ENCODE assay signal across 1 fruit fly cellular context in genomic region chr2L:14556811-14557210, dm6.
TF ChIP-seq lines count a peak whose summit lies in the region.

No protein-coding gene starts in this region.

TF ChIP-seq in whole organism, embryonic, 481 proteins besides CTCF, POLR2A, EP300 and RAD21 (continued from another document):
- no peak for TF ChIP-seq Stat92E (GFP tag; optimal IDR thresholded peaks at IDR 0.05; lab: Kevin White, UChicago)
- TF ChIP-seq CG2116 (GFP tag; optimal IDR thresholded peaks at IDR 0.05; lab: Kevin White, UChicago): peak; percentile 77
- peak; percentile 43 for TF ChIP-seq pho (GFP tag; optimal IDR thresholded peaks at IDR 0.05; lab: Kevin White, UChicago)
- peak; percentile 96 for TF ChIP-seq CG12236 (GFP tag; optimal IDR thresholded peaks at IDR 0.05; lab: Kevin White, UChicago)
- peak; percentile 54 for TF ChIP-seq CG15269 (tag; optimal IDR thresholded peaks at IDR 0.05; lab: Kevin White, UChicago)
- peak; percentile 62 for TF ChIP-seq CG5953 (GFP tag; IDR thresholded peaks at IDR 0.05; lab: Robert Waterston, UW)
- no peak for TF ChIP-seq Sin3A (optimal IDR thresholded peaks at IDR 0.05; lab: Kevin White, UChicago)
- TF ChIP-seq amos (GFP tag; IDR thresholded peaks at IDR 0.05; lab: Robert Waterston, UW; ENCODE audit: partially characterized antibody): no peak
- peak; percentile 42; the same call in 1 of the 2 replicates for TF ChIP-seq Ptx1 (GFP tag; IDR thresholded peaks at IDR 0.05; lab: Robert Waterston, UW)
- TF ChIP-seq ash1 (GFP tag; optimal IDR thresholded peaks at IDR 0.05; lab: Kevin White, UChicago): peak; percentile 34
- TF ChIP-seq eyg (GFP tag; optimal IDR thresholded peaks at IDR 0.05; lab: Kevin White, UChicago): peak; percentile 80
- TF ChIP-seq h (optimal IDR thresholded peaks at IDR 0.05; lab: Kevin White, UChicago): no peak
- peak; percentile 37; the same call in 1 of the 3 replicates for TF ChIP-seq z (GFP tag; IDR thresholded peaks at IDR 0.05; lab: Robert Waterston, UW)
- peak; percentile 91 for TF ChIP-seq btn (GFP tag; optimal IDR thresholded peaks at IDR 0.05; lab: Kevin White, UChicago)
- no peak for TF ChIP-seq CG7928 (GFP tag; optimal IDR thresholded peaks at IDR 0.05; lab: Kevin White, UChicago)
- peak; percentile 93 for TF ChIP-seq Awh (GFP tag; IDR thresholded peaks at IDR 0.05; lab: Robert Waterston, UW)
- TF ChIP-seq CG11093 (GFP tag; IDR thresholded peaks at IDR 0.05; lab: Robert Waterston, UW): no peak; the same call in 2 of the 3 replicates
- no peak for TF ChIP-seq rib (GFP tag; IDR thresholded peaks at IDR 0.05; lab: Robert Waterston, UW)
- peak; percentile 94 for TF ChIP-seq otp (GFP tag; IDR thresholded peaks at IDR 0.05; lab: Robert Waterston, UW)
- no peak for TF ChIP-seq chinmo (GFP tag; IDR thresholded peaks at IDR 0.05; lab: Robert Waterston, UW; ENCODE audit: partially characterized antibody)
- no peak for TF ChIP-seq CG2199 (GFP tag; IDR thresholded peaks at IDR 0.05; lab: Robert Waterston, UW)
- TF ChIP-seq tin (GFP tag; optimal IDR thresholded peaks at IDR 0.05; lab: Kevin White, UChicago): peak; percentile 56
- peak; percentile 97 for TF ChIP-seq CG3407 (GFP tag; optimal IDR thresholded peaks at IDR 0.05; lab: Kevin White, UChicago)
- TF ChIP-seq CG31388 (GFP tag; optimal IDR thresholded peaks at IDR 0.05; lab: Kevin White, UChicago): peak; percentile 71
- TF ChIP-seq oc (tag; optimal IDR thresholded peaks at IDR 0.05; lab: Kevin White, UChicago): peak; percentile 83
- TF ChIP-seq Adf1 (GFP tag; IDR thresholded peaks at IDR 0.05; lab: Robert Waterston, UW): peak; percentile 25; the same call in 1 of the 2 replicates
- TF ChIP-seq Meics (GFP tag; optimal IDR thresholded peaks at IDR 0.05; lab: Kevin White, UChicago): peak; percentile 64
- TF ChIP-seq CG17359 (tag; optimal IDR thresholded peaks at IDR 0.05; lab: Kevin White, UChicago): peak; percentile 85
- TF ChIP-seq nerfin-1 (tag; optimal IDR thresholded peaks at IDR 0.05; lab: Kevin White, UChicago): peak; percentile 74
- TF ChIP-seq HLH4C (GFP tag; IDR thresholded peaks at IDR 0.05; lab: Robert Waterston, UW; ENCODE audit: partially characterized antibody): no peak
- TF ChIP-seq CG4707 (GFP tag; optimal IDR thresholded peaks at IDR 0.05; lab: Kevin White, UChicago): peak; percentile 92
- TF ChIP-seq Lpt (GFP tag; optimal IDR thresholded peaks at IDR 0.05; lab: Kevin White, UChicago): no peak
- peak; percentile 97 for TF ChIP-seq CG33557 (GFP tag; optimal IDR thresholded peaks at IDR 0.05; lab: Kevin White, UChicago)
- TF ChIP-seq MESR4 (GFP tag; optimal IDR thresholded peaks at IDR 0.05; lab: Kevin White, UChicago): peak; percentile 34
- no peak for TF ChIP-seq dysf (GFP tag; IDR thresholded peaks at IDR 0.05; lab: Robert Waterston, UW)
- peak; percentile 94 for TF ChIP-seq CG8290 (GFP tag; optimal IDR thresholded peaks at IDR 0.05; lab: Kevin White, UChicago)
- peak; percentile 77 to 95 for TF ChIP-seq CG8290 (tag; optimal IDR thresholded peaks at IDR 0.05; lab: Kevin White, UChicago)
- TF ChIP-seq pnt (GFP tag; optimal IDR thresholded peaks at IDR 0.05; lab: Kevin White, UChicago): peak; percentile 84
- peak; percentile 71 for TF ChIP-seq chn (GFP tag; optimal IDR thresholded peaks at IDR 0.05; lab: Kevin White, UChicago)
- peak; percentile 70 for TF ChIP-seq CG5180 (GFP tag; optimal IDR thresholded peaks at IDR 0.05; lab: Kevin White, UChicago)
- TF ChIP-seq slp2 (GFP tag; optimal IDR thresholded peaks at IDR 0.05; lab: Kevin White, UChicago): peak; percentile 66
- peak; percentile 35 for TF ChIP-seq Jarid2 (GFP tag; optimal IDR thresholded peaks at IDR 0.05; lab: Kevin White, UChicago)
- TF ChIP-seq az2 (GFP tag; optimal IDR thresholded peaks at IDR 0.05; lab: Kevin White, UChicago): peak; percentile 43
- TF ChIP-seq Opbp (GFP tag; IDR thresholded peaks at IDR 0.05; lab: Robert Waterston, UW; ENCODE audit: partially characterized antibody): no peak
- TF ChIP-seq Dll (GFP tag; IDR thresholded peaks at IDR 0.05; lab: Robert Waterston, UW; ENCODE audit: partially characterized antibody): no peak
- peak; percentile 90 for TF ChIP-seq CG6813 (GFP tag; optimal IDR thresholded peaks at IDR 0.05; lab: Kevin White, UChicago)
- TF ChIP-seq CG2889 (GFP tag; IDR thresholded peaks at IDR 0.05; lab: Robert Waterston, UW): no peak
- TF ChIP-seq sisA (GFP tag; IDR thresholded peaks at IDR 0.05; lab: Robert Waterston, UW): no peak
- peak; percentile 86 for TF ChIP-seq Bdp1 (GFP tag; optimal IDR thresholded peaks at IDR 0.05; lab: Kevin White, UChicago)
- no peak for TF ChIP-seq Chrac-16 (GFP tag; optimal IDR thresholded peaks at IDR 0.05; lab: Kevin White, UChicago)
- TF ChIP-seq Hr39 (optimal IDR thresholded peaks at IDR 0.05; lab: Kevin White, UChicago): no peak
- TF ChIP-seq Six4 (GFP tag; optimal IDR thresholded peaks at IDR 0.05; lab: Kevin White, UChicago): peak; percentile 81
- TF ChIP-seq crol (GFP tag; IDR thresholded peaks at IDR 0.05; lab: Robert Waterston, UW): no peak
- peak; percentile 1 for TF ChIP-seq fu2 (GFP tag; optimal IDR thresholded peaks at IDR 0.05; lab: Kevin White, UChicago)
- TF ChIP-seq sim (GFP tag; IDR thresholded peaks at IDR 0.05; lab: Robert Waterston, UW): peak; percentile 87
- no peak for TF ChIP-seq cg (GFP tag; optimal IDR thresholded peaks at IDR 0.05; lab: Kevin White, UChicago)
- TF ChIP-seq B-H1 (GFP tag; IDR thresholded peaks at IDR 0.05; lab: Robert Waterston, UW): peak; percentile 31; the same call in 1 of the 3 replicates
- TF ChIP-seq B-H2 (GFP tag; optimal IDR thresholded peaks at IDR 0.05; lab: Kevin White, UChicago): no peak
- TF ChIP-seq Hand (GFP tag; optimal IDR thresholded peaks at IDR 0.05; lab: Kevin White, UChicago): no peak
- TF ChIP-seq CG13424 (tag; optimal IDR thresholded peaks at IDR 0.05; lab: Kevin White, UChicago): peak; percentile 69
- no peak for TF ChIP-seq sna (GFP tag; IDR thresholded peaks at IDR 0.05; lab: Robert Waterston, UW; ENCODE audit: partially characterized antibody)
- no peak for TF ChIP-seq Doc3 (GFP tag; IDR thresholded peaks at IDR 0.05; lab: Robert Waterston, UW; ENCODE audit: partially characterized antibody)
- no peak for TF ChIP-seq BEAF-32 (GFP tag; optimal IDR thresholded peaks at IDR 0.05; lab: Kevin White, UChicago)
- TF ChIP-seq Atf-2 (GFP tag; optimal IDR thresholded peaks at IDR 0.05; lab: Kevin White, UChicago): peak; percentile 66
- peak; percentile 58 for TF ChIP-seq Hsf (GFP tag; optimal IDR thresholded peaks at IDR 0.05; lab: Kevin White, UChicago)
- TF ChIP-seq CG3847 (GFP tag; IDR thresholded peaks at IDR 0.05; lab: Robert Waterston, UW): no peak
- TF ChIP-seq CG13123 (GFP tag; optimal IDR thresholded peaks at IDR 0.05; lab: Kevin White, UChicago): peak; percentile 95
- peak; percentile 82 for TF ChIP-seq CG14965 (GFP tag; optimal IDR thresholded peaks at IDR 0.05; lab: Kevin White, UChicago; ENCODE audit: borderline replicate concordance)
- peak; percentile 57 for TF ChIP-seq CG13624 (GFP tag; optimal IDR thresholded peaks at IDR 0.05; lab: Kevin White, UChicago)
- TF ChIP-seq CG1529 (GFP tag; optimal IDR thresholded peaks at IDR 0.05; lab: Kevin White, UChicago): peak; percentile 88
- peak; percentile 52 for TF ChIP-seq CG15514 (GFP tag; optimal IDR thresholded peaks at IDR 0.05; lab: Kevin White, UChicago)
- peak; percentile 85 for TF ChIP-seq Sox100B (GFP tag; optimal IDR thresholded peaks at IDR 0.05; lab: Kevin White, UChicago)
- no peak for TF ChIP-seq Nf-YC (tag; optimal IDR thresholded peaks at IDR 0.05; lab: Kevin White, UChicago)
- no peak for TF ChIP-seq CG13894 (tag; optimal IDR thresholded peaks at IDR 0.05; lab: Kevin White, UChicago)
- TF ChIP-seq crp (GFP tag; optimal IDR thresholded peaks at IDR 0.05; lab: Kevin White, UChicago): peak in 1 of 2 experiments; percentile 38
